Fruit fly (Drosophila melanogaster): ENCODE results near the gene CG32547.
A peak's percentile ranks its signal among the peaks of the same experiment; 100 is the strongest.

The CG32547 gene

dm6 chrX:18467881-18468280 is 11.4 kb downstream of the CG32547 start (continued):
- TF ChIP-seq Bdp1 (GFP tag; optimal IDR thresholded peaks at IDR 0.05) (no peak), slbo (GFP tag; IDR thresholded peaks at IDR 0.05) (peak; percentile 58), ac (GFP tag; optimal IDR thresholded peaks at IDR 0.05) (no peak), vfl (GFP tag; optimal IDR thresholded peaks at IDR 0.05) (no peak), row (GFP tag; IDR thresholded peaks at IDR 0.05) (peak; percentile 56), Atf-2 (GFP tag; optimal IDR thresholded peaks at IDR 0.05) (no peak), tin (GFP tag; optimal IDR thresholded peaks at IDR 0.05) (peak; percentile 23), Dbx (GFP tag; IDR thresholded peaks at IDR 0.05) (peak; percentile 51; the same call in 1 of the 3 replicates), Med (GFP tag) (peak; percentile 86), CG11696 (GFP tag; IDR thresholded peaks at IDR 0.05) (no peak), Hsf (GFP tag; optimal IDR thresholded peaks at IDR 0.05) (peak; percentile 34), CG7839 (tag; optimal IDR thresholded peaks at IDR 0.05) (peak; percentile 45), caup (GFP tag; optimal IDR thresholded peaks at IDR 0.05; ENCODE audit: severe bottlenecking) (peak; percentile 7), tll (GFP tag; optimal IDR thresholded peaks at IDR 0.05) (no peak), seq (GFP tag; IDR thresholded peaks at IDR 0.05) (0 out of 2 replicates have a peak, but pooled peaks have one; percentile 23), wek (GFP tag; optimal IDR thresholded peaks at IDR 0.05) (no peak), pfk (GFP tag; optimal IDR thresholded peaks at IDR 0.05) (no peak), CG2120 (GFP tag; optimal IDR thresholded peaks at IDR 0.05) (peak; percentile 68), cg (GFP tag; optimal IDR thresholded peaks at IDR 0.05) (no peak), ftz-f1 (GFP tag; optimal IDR thresholded peaks at IDR 0.05) (no peak), dmrt99B (tag; optimal IDR thresholded peaks at IDR 0.05) (peak; percentile 42), yki (optimal IDR thresholded peaks at IDR 0.05) (no peak), Mrtf (GFP tag; IDR thresholded peaks at IDR 0.05) (0 out of 3 replicates have a peak, but pooled peaks have one; percentile 21), corto (GFP tag; optimal IDR thresholded peaks at IDR 0.05) (no peak), Fer3 (tag; optimal IDR thresholded peaks at IDR 0.05) (peak; percentile 30), otp (GFP tag; IDR thresholded peaks at IDR 0.05) (no peak), ind (GFP tag; optimal IDR thresholded peaks at IDR 0.05) (peak; percentile 33), Aef1 (GFP tag; IDR thresholded peaks at IDR 0.05) (no peak), Abd-B (GFP tag; optimal IDR thresholded peaks at IDR 0.05) (peak; percentile 13), CG9932 (GFP tag; IDR thresholded peaks at IDR 0.05) (peak; percentile 56), BEAF-32 (GFP tag; optimal IDR thresholded peaks at IDR 0.05) (no peak), PHDP (tag; optimal IDR thresholded peaks at IDR 0.05) (no peak), phol (tag; optimal IDR thresholded peaks at IDR 0.05) (peak; percentile 5), fd96Cb (tag; optimal IDR thresholded peaks at IDR 0.05) (no peak), CG32532 (GFP tag; IDR thresholded peaks at IDR 0.05) (peak; percentile 65), Mes4 (GFP tag; optimal IDR thresholded peaks at IDR 0.05) (no peak), h (optimal IDR thresholded peaks at IDR 0.05) (no peak), klu (GFP tag; IDR thresholded peaks at IDR 0.05) (0 out of 2 replicates have a peak, but pooled peaks have one; percentile 20), sd (tag; optimal IDR thresholded peaks at IDR 0.05) (no peak), CG30403 (GFP tag; optimal IDR thresholded peaks at IDR 0.05) (peak; percentile 2), CG2875 (GFP tag; optimal IDR thresholded peaks at IDR 0.05) (no peak), Pdp1 (GFP tag; optimal IDR thresholded peaks at IDR 0.05) (peak in 1 of 2 experiments; percentile 12), zen (tag; optimal IDR thresholded peaks at IDR 0.05) (no peak), Hr51 (GFP tag; optimal IDR thresholded peaks at IDR 0.05) (peak in 1 of 2 experiments; percentile 14), mirr (GFP tag; optimal IDR thresholded peaks at IDR 0.05) (no peak), unpg (GFP tag; optimal IDR thresholded peaks at IDR 0.05) (peak; percentile 25), H2.0 (GFP tag; IDR thresholded peaks at IDR 0.05) (0 out of 2 replicates have a peak, but pooled peaks have one; percentile 29), CG7357 (GFP tag; IDR thresholded peaks at IDR 0.05) (0 out of 3 replicates have a peak, but pooled peaks have one; percentile 18), CG9215 (GFP tag; IDR thresholded peaks at IDR 0.05) (peak; percentile 14; the same call in 1 of the 2 replicates), Ada2b (GFP tag; IDR thresholded peaks at IDR 0.05) (peak; percentile 43; the same call in 1 of the 2 replicates), zfh1 (GFP tag; IDR thresholded peaks at IDR 0.05) (no peak)

Measured in whole organism, embryonic.